Fruit fly (Drosophila melanogaster): ENCODE measurements around the gene CG2983.
A peak's percentile ranks its signal among the peaks of the same experiment; 100 is the strongest.

The CG2983 gene

dm6 chr2L:2886613-2887537, 39.4 kb downstream of the CG2983 start (continued):
- 0 out of 3 replicates have a peak, but pooled peaks have one; percentile 15 for TF ChIP-seq Doc3 (GFP tag; IDR thresholded peaks at IDR 0.05; ENCODE audit: partially characterized antibody)
- peak; percentile 77 for TF ChIP-seq nerfin-1 (tag; optimal IDR thresholded peaks at IDR 0.05)
- peak; percentile 5 for TF ChIP-seq ATbp (GFP tag; optimal IDR thresholded peaks at IDR 0.05)
- peak; percentile 48 for TF ChIP-seq ewg (GFP tag; optimal IDR thresholded peaks at IDR 0.05)
- peak; percentile 41 to 93 for TF ChIP-seq insv (GFP tag; optimal IDR thresholded peaks at IDR 0.05)
- peak; percentile 35 for TF ChIP-seq cad (GFP tag; optimal IDR thresholded peaks at IDR 0.05)
- no peak for TF ChIP-seq bcd (GFP tag; optimal IDR thresholded peaks at IDR 0.05)
- no peak for TF ChIP-seq sna (GFP tag; IDR thresholded peaks at IDR 0.05; ENCODE audit: partially characterized antibody)
- 0 out of 2 replicates have a peak, but pooled peaks have one; percentile 37 for TF ChIP-seq sim (GFP tag; IDR thresholded peaks at IDR 0.05)
- peak; percentile 25 for TF ChIP-seq CG3163 (GFP tag; optimal IDR thresholded peaks at IDR 0.05)
- peak; percentile 73 for TF ChIP-seq Elba2 (GFP tag; optimal IDR thresholded peaks at IDR 0.05)
- no peak for TF ChIP-seq ems (GFP tag; optimal IDR thresholded peaks at IDR 0.05)
- TF ChIP-seq sd (tag; optimal IDR thresholded peaks at IDR 0.05), result peak; percentile 72
- TF ChIP-seq Trl (optimal IDR thresholded peaks at IDR 0.05), result peak; percentile 94 to 99
- peak; percentile 48 for TF ChIP-seq Trl (GFP tag; optimal IDR thresholded peaks at IDR 0.05)
- peak; percentile 68 for TF ChIP-seq cg (GFP tag; optimal IDR thresholded peaks at IDR 0.05)
- TF ChIP-seq MESR4 (GFP tag; optimal IDR thresholded peaks at IDR 0.05), result no peak
- TF ChIP-seq pfk (GFP tag; optimal IDR thresholded peaks at IDR 0.05), result no peak
- TF ChIP-seq unc-4 (GFP tag; IDR thresholded peaks at IDR 0.05; ENCODE audit: partially characterized antibody), result 0 out of 2 replicates have a peak, but pooled peaks have one; percentile 17
- peak; percentile 38; the same call in 1 of the 4 replicates for TF ChIP-seq Dll (GFP tag; IDR thresholded peaks at IDR 0.05; ENCODE audit: partially characterized antibody)
- TF ChIP-seq lbe (GFP tag; optimal IDR thresholded peaks at IDR 0.05), result peak; percentile 1

dm6 chr2L:2887760-2888600, 40.5 kb downstream of the CG2983 start:
- peak; percentile 1 for TF ChIP-seq Deaf1 (tag; optimal IDR thresholded peaks at IDR 0.05)
- TF ChIP-seq CG5180 (GFP tag; optimal IDR thresholded peaks at IDR 0.05), result peak; percentile 99
- peak; percentile 1 for TF ChIP-seq Med (GFP tag)
- peak; percentile 81 for TF ChIP-seq sens (GFP tag)
- TF ChIP-seq CG4360 (GFP tag; IDR thresholded peaks at IDR 0.05), result peak; percentile 22; the same call in 1 of the 2 replicates
- TF ChIP-seq Trl (optimal IDR thresholded peaks at IDR 0.05), result peak in 1 of 2 experiments; percentile 19
- TF ChIP-seq Trl (GFP tag; optimal IDR thresholded peaks at IDR 0.05), result no peak
- peak; percentile 42 for TF ChIP-seq Jarid2 (GFP tag; optimal IDR thresholded peaks at IDR 0.05)
- TF ChIP-seq salm (tag; optimal IDR thresholded peaks at IDR 0.05), result no peak
- no peak for TF ChIP-seq Dfd (GFP tag; optimal IDR thresholded peaks at IDR 0.05)

dm6 chr2L:2888859-2889443, 41.5 kb downstream of the CG2983 start:
- TF ChIP-seq Med (GFP tag) (peak; percentile 72), pnt (GFP tag; optimal IDR thresholded peaks at IDR 0.05) (no peak), ac (GFP tag; optimal IDR thresholded peaks at IDR 0.05) (peak; percentile 63), zen (tag; optimal IDR thresholded peaks at IDR 0.05) (peak; percentile 34), CG3163 (GFP tag; optimal IDR thresholded peaks at IDR 0.05) (peak; percentile 64), CG14710 (tag; optimal IDR thresholded peaks at IDR 0.05) (no peak), D (optimal IDR thresholded peaks at IDR 0.05) (peak; percentile 64), D (GFP tag; optimal IDR thresholded peaks at IDR 0.05) (no peak), D19A (tag; optimal IDR thresholded peaks at IDR 0.05) (peak; percentile 45), eve (GFP tag; optimal IDR thresholded peaks at IDR 0.05) (peak in 1 of 2 experiments; percentile 84), CG8281 (tag; optimal IDR thresholded peaks at IDR 0.05) (peak; percentile 91), CG5180 (GFP tag; optimal IDR thresholded peaks at IDR 0.05) (peak; percentile 37), nerfin-1 (tag; optimal IDR thresholded peaks at IDR 0.05) (peak; percentile 37), Hr51 (GFP tag; optimal IDR thresholded peaks at IDR 0.05) (no peak), insv (GFP tag; optimal IDR thresholded peaks at IDR 0.05) (peak in 1 of 2 experiments; percentile 8), kah (GFP tag; optimal IDR thresholded peaks at IDR 0.05) (peak; percentile 36), CG4360 (GFP tag; IDR thresholded peaks at IDR 0.05) (peak; percentile 99), trem (tag; optimal IDR thresholded peaks at IDR 0.05) (peak; percentile 54), psq (GFP tag; optimal IDR thresholded peaks at IDR 0.05) (peak; percentile 30)

All from whole organism, embryonic.